Worm (Caenorhabditis elegans) whole organism, early embryonic: ENCODE measurements around the gene srh-38.

ENCODE experiments used
- F13C5.2 ChIP-seq: sonication (generic microtip); optimal IDR thresholded peaks from 2 replicates; lab custom pipeline; 2017; ENCODE audit warnings: mild to moderate bottlenecking, missing genetic modification characterization, inconsistent platforms, missing compliant biosample characterization
- ama-1 ChIP-seq: fragments of 150-350 bp; optimal IDR thresholded peaks from 2 replicates; lab custom pipeline; 2014

DNA sequence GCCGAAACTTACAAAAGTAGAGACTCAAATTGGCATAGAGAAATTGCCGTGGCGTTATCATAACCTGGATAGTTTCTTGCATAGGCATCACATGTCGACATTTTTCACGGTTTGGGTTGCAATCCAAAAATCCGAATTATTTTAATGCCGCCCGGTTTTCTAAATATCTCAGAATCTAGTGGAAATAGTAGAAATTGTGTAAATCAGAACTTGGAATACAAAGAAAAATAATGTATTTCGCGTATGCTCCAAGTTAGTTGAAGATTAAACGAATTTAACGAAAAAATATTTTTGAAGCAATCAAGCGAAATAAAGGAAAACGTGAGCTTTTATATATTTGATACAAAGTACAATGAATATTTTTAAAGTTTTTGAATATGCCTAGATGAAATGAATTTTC, 38.4 kb upstream of the srh-38 start, which contains the start of gene srw-144:
- TF ChIP-seq ama-1 (lab: Kevin White, UChicago) (no peak), F13C5.2 (no peak)
